Fruit fly (Drosophila melanogaster): Measurements from ENCODE around the gene CG4465.

- TF ChIP-seq usp (GFP tag; optimal IDR thresholded peaks at IDR 0.05) (no peak), psq (optimal IDR thresholded peaks at IDR 0.05) (no peak), CG8478 (optimal IDR thresholded peaks at IDR 0.05) (no peak)
These were observed 22.3 kb downstream of the CG4465 start for dm6 chr3R:19895305-19895704.
